Fruit fly (Drosophila melanogaster) whole organism, embryonic: ENCODE results near the gene Npc2g.

ENCODE experiments used
- Adf1 ChIP-seq: fragments of 200-800 bp; sonication (Bioruptor generic); IDR thresholded peaks from 2 replicates; pipeline ENCODE4 v1.3.6; 2022; ENCODE audit warnings: missing biosample characterization, missing genetic modification characterization
- Antp ChIP-seq: fragments of 200-800 bp; sonication (Bioruptor generic); optimal IDR thresholded peaks from 3 replicates; lab custom pipeline; 2016; ENCODE audit warnings: missing biosample characterization, missing genetic modification characterization
- Awh ChIP-seq: fragments of 200-800 bp; sonication (Bioruptor generic); IDR thresholded peaks from 2 replicates; pipeline ENCODE4, ENCODE4 v1.3.6; 2022; ENCODE audit warnings: missing biosample characterization, missing genetic modification characterization
- Bgb ChIP-seq: fragments of 200-800 bp; sonication (Bioruptor generic); IDR thresholded peaks from 2 replicates; pipeline ENCODE4 v1.3.6; 2022; ENCODE audit warnings: missing biosample characterization, missing genetic modification characterization; ENCODE audit not compliant: partially characterized antibody
- CG10959 ChIP-seq: fragments of 200-800 bp; sonication (Bioruptor generic); IDR thresholded peaks from 2 replicates; pipeline ENCODE4 v1.3.6; 2022; ENCODE audit warnings: missing biosample characterization, missing genetic modification characterization
- CG10979 ChIP-seq: fragments of 200-800 bp; sonication (Bioruptor generic); optimal IDR thresholded peaks from 2 replicates; lab custom pipeline; 2018; ENCODE audit warnings: missing biosample characterization, mild to moderate bottlenecking, missing genetic modification characterization, moderate library complexity
- CG12236 ChIP-seq: fragments of 200-800 bp; sonication (Bioruptor generic); optimal IDR thresholded peaks from 2 replicates; lab custom pipeline; 2016; ENCODE audit warnings: missing biosample characterization, missing genetic modification characterization
- CG1792 ChIP-seq: fragments of 200-800 bp; sonication (Bioruptor generic); optimal IDR thresholded peaks from 2 replicates; lab custom pipeline; 2016; ENCODE audit warnings: missing biosample characterization, missing genetic modification characterization
- CG1832 ChIP-seq: fragments of 200-800 bp; sonication (Bioruptor generic); optimal IDR thresholded peaks from 2 replicates; lab custom pipeline; 2017; ENCODE audit warnings: missing biosample characterization, mild to moderate bottlenecking, missing genetic modification characterization, inconsistent platforms
- CG32772 ChIP-seq: fragments of 200-800 bp; sonication (Bioruptor generic); IDR thresholded peaks from 2 replicates; pipeline ENCODE4 v1.3.6; 2022; ENCODE audit warnings: missing biosample characterization, missing genetic modification characterization
- CG3407 ChIP-seq: fragments of 200-800 bp; sonication (Bioruptor generic); optimal IDR thresholded peaks from 2 replicates; lab custom pipeline; 2018; ENCODE audit warnings: missing biosample characterization, mild to moderate bottlenecking, missing genetic modification characterization
- CG34422 ChIP-seq: fragments of 200-800 bp; sonication (Bioruptor generic); IDR thresholded peaks from 3 replicates; pipeline ENCODE4 v1.3.6; 2022; ENCODE audit warnings: missing biosample characterization, missing genetic modification characterization
- CG3995 ChIP-seq: fragments of 200-800 bp; sonication (Bioruptor generic); optimal IDR thresholded peaks from 3 replicates; lab custom pipeline; 2016; ENCODE audit warnings: missing biosample characterization, missing genetic modification characterization
- CG43689 ChIP-seq: fragments of 200-800 bp; sonication (Bioruptor generic); IDR thresholded peaks from 2 replicates; pipeline ENCODE4 v1.3.6; 2022; ENCODE audit warnings: missing biosample characterization, missing genetic modification characterization
- CG5180 ChIP-seq: fragments of 200-800 bp; sonication (Bioruptor generic); optimal IDR thresholded peaks from 3 replicates; lab custom pipeline; 2017; ENCODE audit warnings: missing biosample characterization, missing genetic modification characterization, mild to moderate bottlenecking, moderate library complexity, missing genetic modification reagents
- CG6813 ChIP-seq: fragments of 200-800 bp; sonication (Bioruptor generic); optimal IDR thresholded peaks from 2 replicates; lab custom pipeline; 2017; ENCODE audit warnings: missing biosample characterization, missing genetic modification characterization, mild to moderate bottlenecking, moderate library complexity, missing genetic modification reagents
- CG8478 ChIP-seq: fragments of >200 bp; optimal IDR thresholded peaks from 2 replicates; lab custom pipeline; 2018
- CG9727 ChIP-seq: fragments of 200-800 bp; sonication (Bioruptor generic); optimal IDR thresholded peaks from 3 replicates; lab custom pipeline; 2017; ENCODE audit warnings: missing biosample characterization, mild to moderate bottlenecking, missing genetic modification characterization
- Chrac-16 ChIP-seq: fragments of 200-800 bp; sonication (Bioruptor generic); optimal IDR thresholded peaks from 3 replicates; lab custom pipeline; 2016; ENCODE audit warnings: missing biosample characterization, missing genetic modification characterization
- D ChIP-seq, 2 experiments: fragments of 200-800 bp in 1 of 2; fragments of >200 bp in 1 of 2; sonication (Bioruptor generic) in 1 of 2; optimal IDR thresholded peaks; 2 replicates in 1 of 2; 3 replicates in 1 of 2; lab custom pipeline; 2017; ENCODE audit warnings: mild to moderate bottlenecking in 1 of 2, missing biosample characterization in 1 of 2, missing genetic modification characterization in 1 of 2, missing genetic modification reagents in 1 of 2
- Dbx ChIP-seq: fragments of 200-800 bp; sonication (Bioruptor generic); IDR thresholded peaks from 3 replicates; pipeline ENCODE4 v1.3.6; 2022; ENCODE audit warnings: missing biosample characterization, missing genetic modification characterization
- E2f1 ChIP-seq: fragments of 200-800 bp; sonication (Bioruptor generic); IDR thresholded peaks from 2 replicates; pipeline ENCODE4 v1.3.6; 2022; ENCODE audit warnings: missing biosample characterization, missing genetic modification characterization
- Gug ChIP-seq: fragments of 200-800 bp; sonication (Bioruptor generic); IDR thresholded peaks from 4 replicates; pipeline ENCODE4 v1.3.6; 2022; ENCODE audit warnings: missing biosample characterization, missing genetic modification characterization
- HLH4C ChIP-seq: fragments of 200-800 bp; sonication (Bioruptor generic); IDR thresholded peaks from 3 replicates; pipeline ENCODE4 v1.3.6; 2022; ENCODE audit warnings: missing biosample characterization, missing genetic modification characterization; ENCODE audit not compliant: partially characterized antibody
- Hmr ChIP-seq: fragments of 200-800 bp; sonication (Bioruptor generic); optimal IDR thresholded peaks from 3 replicates; lab custom pipeline; 2017; ENCODE audit warnings: mild to moderate bottlenecking, missing biosample characterization, missing genetic modification reagents, missing genetic modification characterization
- Med ChIP-seq: fragments of 200-800 bp; sonication (Bioruptor generic); peaks from one replicate; lab custom pipeline; 2016; ENCODE audit warnings: missing biosample characterization, missing genetic modification characterization, mild to moderate bottlenecking, inconsistent platforms, moderate library complexity
- Mes4 ChIP-seq: fragments of 200-800 bp; sonication (Bioruptor generic); optimal IDR thresholded peaks from 2 replicates; lab custom pipeline; 2016; ENCODE audit warnings: missing biosample characterization, missing genetic modification characterization
- Rfx ChIP-seq: fragments of 200-800 bp; sonication (Bioruptor generic); IDR thresholded peaks from 2 replicates; pipeline ENCODE4 v1.3.6; 2022; ENCODE audit warnings: missing biosample characterization, missing genetic modification characterization
- Scr ChIP-seq: fragments of 200-800 bp; sonication (Bioruptor generic); IDR thresholded peaks from 2 replicates; pipeline ENCODE4 v1.3.6; 2022; ENCODE audit warnings: missing biosample characterization, missing genetic modification characterization; ENCODE audit not compliant: partially characterized antibody
- Tbp ChIP-seq: fragments of >200 bp; optimal IDR thresholded peaks from 2 replicates; lab custom pipeline; 2018; ENCODE audit warnings: missing biosample characterization, missing genetic modification characterization
- YL-1 ChIP-seq: fragments of 200-800 bp; sonication (Bioruptor generic); optimal IDR thresholded peaks from 3 replicates; lab custom pipeline; 2017; ENCODE audit warnings: missing biosample characterization, mild to moderate bottlenecking, missing genetic modification characterization
- abd-A ChIP-seq: fragments of 200-800 bp; sonication (Bioruptor generic); optimal IDR thresholded peaks from 3 replicates; lab custom pipeline; 2019; ENCODE audit warnings: missing biosample characterization, mild to moderate bottlenecking, missing genetic modification characterization, moderate library complexity
- chif ChIP-seq, 2 experiments: fragments of 200-800 bp; sonication (Bioruptor generic); optimal IDR thresholded peaks; 3 replicates each; lab custom pipeline; 2016; ENCODE audit warnings: missing biosample characterization in 2 of 2, missing genetic modification characterization in 2 of 2
- chinmo ChIP-seq: fragments of 200-800 bp; sonication (Bioruptor generic); IDR thresholded peaks from 4 replicates; pipeline ENCODE4 v1.3.6; 2022; ENCODE audit warnings: missing biosample characterization, missing genetic modification characterization; ENCODE audit not compliant: partially characterized antibody
- chn ChIP-seq: fragments of 200-800 bp; sonication (Bioruptor generic); optimal IDR thresholded peaks from 2 replicates; lab custom pipeline; 2016; ENCODE audit warnings: missing biosample characterization, missing genetic modification characterization
- ci ChIP-seq: fragments of 200-800 bp; sonication (Bioruptor generic); IDR thresholded peaks from 3 replicates; pipeline ENCODE4 v1.3.6; 2022; ENCODE audit warnings: missing biosample characterization, missing genetic modification characterization
- dm ChIP-seq: fragments of 200-800 bp; sonication (Bioruptor generic); optimal IDR thresholded peaks from 3 replicates; lab custom pipeline; 2016; ENCODE audit warnings: missing biosample characterization, missing genetic modification characterization
- ewg ChIP-seq: fragments of 200-800 bp; sonication (Bioruptor generic); optimal IDR thresholded peaks from 3 replicates; lab custom pipeline; 2017; ENCODE audit warnings: mild to moderate bottlenecking, missing biosample characterization, missing genetic modification reagents, missing genetic modification characterization
- gcm ChIP-seq: fragments of 200-800 bp; sonication (Bioruptor generic); optimal IDR thresholded peaks from 2 replicates; lab custom pipeline; 2019; ENCODE audit warnings: missing biosample characterization, mild to moderate bottlenecking, missing genetic modification characterization, moderate library complexity
- ken ChIP-seq: fragments of 200-800 bp; sonication (Bioruptor generic); IDR thresholded peaks from 3 replicates; pipeline ENCODE4 v1.3.6; 2022; ENCODE audit warnings: missing biosample characterization, missing genetic modification characterization
- mirr ChIP-seq: fragments of 200-800 bp; sonication (Bioruptor generic); optimal IDR thresholded peaks from 3 replicates; lab custom pipeline; 2018; ENCODE audit warnings: missing biosample characterization, mild to moderate bottlenecking, missing genetic modification characterization
- mld ChIP-seq: fragments of 200-800 bp; sonication (Bioruptor generic); IDR thresholded peaks from 3 replicates; pipeline ENCODE4 v1.3.6; 2022; ENCODE audit warnings: missing biosample characterization, missing genetic modification characterization; ENCODE audit not compliant: partially characterized antibody
- pan ChIP-seq, 4 experiments: fragments of >200 bp in 3 of 4; fragments of 200-800 bp in 1 of 4; sonication (Bioruptor generic) in 1 of 4; optimal IDR thresholded peaks in 3 of 4; IDR thresholded peaks in 1 of 4; 2 replicates each; pipeline versions ENCODE4 v1.3.6 to Lab custom; 2017 to 2022; ENCODE audit warnings: missing biosample characterization in 2 of 4, missing genetic modification characterization in 2 of 4, mixed read lengths in 1 of 4
- seq ChIP-seq: fragments of 200-800 bp; sonication (Bioruptor generic); IDR thresholded peaks from 2 replicates; pipeline ENCODE4 v1.3.6; 2022; ENCODE audit warnings: missing biosample characterization, missing genetic modification characterization
- so ChIP-seq: fragments of 200-800 bp; sonication (Bioruptor generic); IDR thresholded peaks from 3 replicates; pipeline ENCODE4 v1.3.6; 2022; ENCODE audit warnings: missing biosample characterization, missing genetic modification characterization

The Npc2g gene

dm6 chr3R:30766922-30767504 lies 21.9 kb upstream of the Npc2g start (continued):
- TF ChIP-seq mld (GFP tag; lab: Robert Waterston, UW), result no peak
- peak; percentile 2 for TF ChIP-seq CG10979 (tag; lab: Kevin White, UChicago)
- TF ChIP-seq, all 482 proteins: peak for 96

- peak; percentile 35 for TF ChIP-seq CG3995 (GFP tag; lab: Kevin White, UChicago)
- no peak for TF ChIP-seq CG43689
- peak; percentile 22; the same call in 1 of the 3 replicates for TF ChIP-seq HLH4C (GFP tag; lab: Robert Waterston, UW)
- peak; percentile 83 for TF ChIP-seq Med (GFP tag; lab: Kevin White, UChicago)
- TF ChIP-seq Antp (GFP tag; lab: Kevin White, UChicago), result no peak
- TF ChIP-seq chinmo, result peak; percentile 65; the same call in 1 of the 4 replicates
- TF ChIP-seq YL-1 (GFP tag; lab: Kevin White, UChicago), result no peak
- TF ChIP-seq CG1832, result peak; percentile 30
- TF ChIP-seq Tbp (GFP tag; lab: Kevin White, UChicago), result no peak
- peak; percentile 16 for TF ChIP-seq Hmr (GFP tag; lab: Kevin White, UChicago)
- no peak for TF ChIP-seq pan (optimal IDR thresholded peaks at IDR 0.05; lab: Kevin White, UChicago)
- TF ChIP-seq pan (GFP tag; optimal IDR thresholded peaks at IDR 0.05 in 1 of 2, IDR thresholded peaks at IDR 0.05 in 1 of 2), result peak in 1 of 2 experiments; percentile 29
- TF ChIP-seq Adf1 (GFP tag; lab: Robert Waterston, UW), result peak; percentile 28; the same call in 1 of the 2 replicates
- peak; percentile 2 for TF ChIP-seq CG5180
- 0 out of 3 replicates have a peak, but pooled peaks have one; percentile 31 for TF ChIP-seq so
- no peak for TF ChIP-seq CG32772 (GFP tag; lab: Robert Waterston, UW)
- no peak for TF ChIP-seq Gug (GFP tag; lab: Robert Waterston, UW)
- TF ChIP-seq CG34422 (GFP tag; lab: Robert Waterston, UW), result no peak
- no peak for TF ChIP-seq Rfx (GFP tag; lab: Robert Waterston, UW)
- peak; percentile 5 for TF ChIP-seq D (optimal IDR thresholded peaks at IDR 0.05; lab: Kevin White, UChicago)
- no peak for TF ChIP-seq D (GFP tag; optimal IDR thresholded peaks at IDR 0.05; lab: Kevin White, UChicago)
- TF ChIP-seq ci (GFP tag; lab: Robert Waterston, UW), result peak; percentile 57; the same call in 2 of the 3 replicates
- TF ChIP-seq chif (GFP tag; optimal IDR thresholded peaks at IDR 0.05; lab: Kevin White, UChicago), result peak in 1 of 2 experiments; percentile 15
- peak; percentile 4 for TF ChIP-seq ewg (GFP tag; lab: Kevin White, UChicago)
- TF ChIP-seq Awh, result 0 out of 2 replicates have a peak, but pooled peaks have one; percentile 7
- TF ChIP-seq CG12236 (GFP tag; lab: Kevin White, UChicago), result no peak
- TF ChIP-seq Mes4 (GFP tag; lab: Kevin White, UChicago), result peak; percentile 19
- peak; percentile 74 for TF ChIP-seq abd-A (tag; lab: Kevin White, UChicago)
- TF ChIP-seq CG8478, result peak; percentile 8
- peak; percentile 56 for TF ChIP-seq chn (GFP tag; lab: Kevin White, UChicago)
- TF ChIP-seq dm (GFP tag; lab: Kevin White, UChicago), result no peak
- TF ChIP-seq Bgb (GFP tag; lab: Robert Waterston, UW), result peak; percentile 48; the same call in 1 of the 2 replicates
- 0 out of 3 replicates have a peak, but pooled peaks have one; percentile 45 for TF ChIP-seq Dbx (GFP tag; lab: Robert Waterston, UW)
- peak; percentile 76; the same call in 1 of the 2 replicates for TF ChIP-seq seq
- TF ChIP-seq gcm (GFP tag; lab: Kevin White, UChicago), result peak; percentile 89
- TF ChIP-seq Scr (GFP tag; lab: Robert Waterston, UW), result peak; percentile 47; the same call in 1 of the 2 replicates
- no peak for TF ChIP-seq E2f1 (GFP tag; lab: Robert Waterston, UW)
- TF ChIP-seq CG9727 (GFP tag; lab: Kevin White, UChicago), result no peak
- 0 out of 3 replicates have a peak, but pooled peaks have one; percentile 14 for TF ChIP-seq ken (GFP tag; lab: Robert Waterston, UW)
- no peak for TF ChIP-seq CG6813 (GFP tag; lab: Kevin White, UChicago)
- TF ChIP-seq CG3407, result no peak
- peak; percentile 21 for TF ChIP-seq mirr (GFP tag; lab: Kevin White, UChicago)
- TF ChIP-seq Chrac-16 (GFP tag; lab: Kevin White, UChicago), result no peak
- TF ChIP-seq CG1792 (GFP tag; lab: Kevin White, UChicago), result no peak
- no peak for TF ChIP-seq CG10959 (GFP tag; lab: Robert Waterston, UW)
Measured at dm6 chr3R:30765306-30766033, 20.4 kb upstream of the Npc2g start, which contains the start of gene zfh1. zfh1 (plus strand) TSS chr3R:30765926.
